Worm (Caenorhabditis elegans) whole organism, L1 larva: ENCODE measurements around the gene F10C1.1.
"Not testable (repeated sequence)": the region's sequence is repeated elsewhere in the genome, so short reads cannot be mapped to it uniquely, and the experiment has no call there.

Experiments
- C34B4.2 ChIP-seq: sonication (generic microtip); optimal IDR thresholded peaks from 2 replicates; lab custom pipeline; 2017; ENCODE audit warnings: mild to moderate bottlenecking, missing genetic modification characterization, missing compliant biosample characterization
- efl-3 ChIP-seq: fragments of 200-800 bp; sonication (Bioruptor generic); optimal IDR thresholded peaks from 2 replicates; lab custom pipeline; 2018; ENCODE audit warnings: mild to moderate bottlenecking, missing genetic modification characterization, missing compliant biosample characterization
- elt-2 ChIP-seq: sonication (generic microtip); optimal IDR thresholded peaks from 2 replicates; lab custom pipeline; 2016; ENCODE audit warnings: missing genetic modification characterization, mild to moderate bottlenecking, inconsistent platforms, missing compliant biosample characterization, missing genetic modification reagents
- fkh-10 ChIP-seq: sonication (generic microtip); optimal IDR thresholded peaks from 2 replicates; lab custom pipeline; 2017; ENCODE audit warnings: missing biosample characterization, missing genetic modification reagents, missing genetic modification characterization
- lin-14 ChIP-seq: fragments of 200-800 bp; sonication (Bioruptor generic); optimal IDR thresholded peaks from 2 replicates; lab custom pipeline; 2018; ENCODE audit warnings: mild to moderate bottlenecking, missing genetic modification characterization, moderate library complexity, missing compliant biosample characterization
- lin-15B ChIP-seq: fragments of 150-350 bp; sonication (generic microtip); optimal IDR thresholded peaks from 3 replicates; lab custom pipeline; 2014; ENCODE audit warnings: missing biosample characterization, missing genetic modification characterization
- lin-35 ChIP-seq, 2 experiments: fragments of 150-350 bp; optimal IDR thresholded peaks; 2 replicates each; lab custom pipeline; 2014; ENCODE audit warnings: missing biosample characterization in 2 of 2, missing genetic modification characterization in 2 of 2, missing genetic modification reagents in 2 of 2
- pag-3 ChIP-seq: sonication (generic microtip); optimal IDR thresholded peaks from 2 replicates; lab custom pipeline; 2017; ENCODE audit warnings: missing genetic modification characterization, mild to moderate bottlenecking, missing compliant biosample characterization, antibody characterized with exemption, borderline replicate concordance; ENCODE audit not compliant: insufficient read depth
- pqm-1 ChIP-seq: sonication (generic microtip); optimal IDR thresholded peaks from 3 replicates; lab custom pipeline; 2017; ENCODE audit warnings: missing biosample characterization, missing genetic modification characterization
- skn-1 ChIP-seq: fragments of 150-350 bp; optimal IDR thresholded peaks from 2 replicates; lab custom pipeline; 2014; ENCODE audit warnings: missing biosample characterization, missing genetic modification characterization
- vab-15 ChIP-seq: sonication (generic microtip); optimal IDR thresholded peaks from 2 replicates; lab custom pipeline; 2017; ENCODE audit warnings: missing genotype, mild to moderate bottlenecking, missing genetic modification characterization, missing compliant biosample characterization
- zag-1 ChIP-seq: fragments of 150-350 bp; optimal IDR thresholded peaks from 2 replicates; lab custom pipeline; 2014; ENCODE audit warnings: missing biosample characterization, missing genetic modification characterization

DNA sequence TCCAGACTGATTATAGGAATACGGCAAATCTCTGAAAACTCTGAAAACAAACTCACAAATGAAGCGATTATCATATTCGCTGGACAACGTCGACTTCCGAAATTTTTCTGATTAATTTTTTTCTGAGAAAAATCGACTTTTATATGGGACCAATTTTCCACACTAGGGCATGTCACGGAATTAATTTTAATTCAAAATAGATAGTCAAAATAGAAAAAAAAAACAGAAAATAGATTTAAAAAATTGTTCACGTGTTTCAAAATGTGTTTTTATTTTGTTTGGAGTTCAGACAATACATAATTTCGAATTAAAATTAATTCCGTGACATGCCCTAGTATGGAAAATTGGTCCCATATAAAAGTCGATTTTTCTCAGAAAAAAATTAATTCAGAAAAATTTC is 16.4 kb upstream of the F10C1.1 start, which contains the start of the genes F10C1.3 and F10C1.23:
- not testable (repeated sequence) for TF ChIP-seq efl-3 (GFP tag; lab: Kevin White, UChicago); lin-15B (tag; lab: Kevin White, UChicago); C34B4.2; zag-1 (tag; lab: Kevin White, UChicago); vab-15 (tag; lab: Kevin White, UChicago); lin-35 (GFP tag; optimal IDR thresholded peaks at IDR 0.05; lab: Kevin White, UChicago); pqm-1 (tag; lab: Kevin White, UChicago); elt-2 (tag; lab: Kevin White, UChicago); fkh-10; lin-14 (GFP tag; lab: Kevin White, UChicago); pag-3 (tag; lab: Kevin White, UChicago); skn-1
